Fruit fly (Drosophila melanogaster) whole organism, pupa: Measurements from ENCODE around the gene aralar1.

ENCODE experiments used
- CG10348 ChIP-seq: fragments of 200-800 bp; sonication (Bioruptor generic); IDR thresholded peaks from 2 replicates; pipeline ENCODE4 v1.3.6; 2022; ENCODE audit warnings: missing biosample characterization, missing genetic modification characterization
- CG12605 ChIP-seq: fragments of 200-800 bp; sonication (Bioruptor generic); IDR thresholded peaks from 2 replicates; pipeline ENCODE4 v1.3.6; 2022; ENCODE audit warnings: missing biosample characterization, missing genetic modification characterization
- CG13204 ChIP-seq: fragments of 200-800 bp; sonication (Bioruptor generic); optimal IDR thresholded peaks from 2 replicates; lab custom pipeline; 2018; ENCODE audit warnings: missing biosample characterization, mild to moderate bottlenecking, missing genetic modification characterization, moderate library complexity
- CG14655 ChIP-seq: fragments of 200-800 bp; sonication (Bioruptor generic); optimal IDR thresholded peaks from 3 replicates; lab custom pipeline; 2017; ENCODE audit warnings: mild to moderate bottlenecking, missing biosample characterization, missing genetic modification reagents, missing genetic modification characterization
- CG15710 ChIP-seq: fragments of 200-800 bp; sonication (Bioruptor generic); optimal IDR thresholded peaks from 2 replicates; lab custom pipeline; 2018; ENCODE audit warnings: missing biosample characterization, mild to moderate bottlenecking, missing genetic modification characterization, moderate library complexity
- CG17806 ChIP-seq: fragments of 200-800 bp; sonication (Bioruptor generic); optimal IDR thresholded peaks from 2 replicates; lab custom pipeline; 2018; ENCODE audit warnings: missing biosample characterization, mild to moderate bottlenecking, missing genetic modification characterization, moderate library complexity
- CG32121 ChIP-seq: fragments of 200-800 bp; sonication (Bioruptor generic); IDR thresholded peaks from 2 replicates; pipeline ENCODE4 v1.3.6; 2022; ENCODE audit warnings: missing biosample characterization, missing genetic modification characterization
- CG34367 ChIP-seq: fragments of 200-800 bp; sonication (Bioruptor generic); optimal IDR thresholded peaks from 2 replicates; lab custom pipeline; 2018; ENCODE audit warnings: missing biosample characterization, mild to moderate bottlenecking, missing genetic modification characterization
- CG4496 ChIP-seq: fragments of 200-800 bp; sonication (Bioruptor generic); IDR thresholded peaks from 3 replicates; pipeline ENCODE4 v1.3.6; 2022; ENCODE audit warnings: missing biosample characterization, missing genetic modification characterization
- CG8159 ChIP-seq: fragments of 200-800 bp; sonication (Bioruptor generic); optimal IDR thresholded peaks from 3 replicates; lab custom pipeline; 2018; ENCODE audit warnings: missing biosample characterization, mild to moderate bottlenecking, missing genetic modification characterization, moderate library complexity
- CG8301 ChIP-seq: fragments of 200-800 bp; sonication (Bioruptor generic); optimal IDR thresholded peaks from 2 replicates; lab custom pipeline; 2018; ENCODE audit warnings: missing biosample characterization, mild to moderate bottlenecking, missing genetic modification characterization
- CG9948 ChIP-seq: fragments of 200-800 bp; sonication (Bioruptor generic); optimal IDR thresholded peaks from 2 replicates; lab custom pipeline; 2018; ENCODE audit warnings: missing biosample characterization, mild to moderate bottlenecking, missing genetic modification characterization, moderate library complexity
- D1 ChIP-seq: fragments of 200-800 bp; sonication (Bioruptor generic); optimal IDR thresholded peaks from 2 replicates; lab custom pipeline; 2018; ENCODE audit warnings: missing biosample characterization, mild to moderate bottlenecking, missing genetic modification characterization, moderate library complexity
- EcR ChIP-seq: fragments of 200-800 bp; sonication (Bioruptor generic); optimal IDR thresholded peaks from 3 replicates; lab custom pipeline; 2019; ENCODE audit warnings: missing biosample characterization, missing genetic modification characterization, mild to moderate bottlenecking, moderate library complexity, missing genetic modification reagents
- Ets98B ChIP-seq: fragments of 200-800 bp; sonication (Bioruptor generic); IDR thresholded peaks from 2 replicates; pipeline ENCODE4 v1.3.6; 2022; ENCODE audit warnings: missing biosample characterization, missing genetic modification characterization
- Pif1A ChIP-seq: fragments of 200-800 bp; sonication (Bioruptor generic); optimal IDR thresholded peaks from 3 replicates; lab custom pipeline; 2016; ENCODE audit warnings: missing biosample characterization, missing genetic modification characterization
- Pif1B ChIP-seq: fragments of 200-800 bp; sonication (Bioruptor generic); optimal IDR thresholded peaks from 3 replicates; lab custom pipeline; 2016; ENCODE audit warnings: missing biosample characterization, missing genetic modification characterization
- Snoo ChIP-seq: fragments of 200-800 bp; sonication (Bioruptor generic); optimal IDR thresholded peaks from 3 replicates; lab custom pipeline; 2017; ENCODE audit warnings: missing biosample characterization, mild to moderate bottlenecking, missing genetic modification characterization, inconsistent platforms
- fd96Ca ChIP-seq: fragments of 200-800 bp; sonication (Bioruptor generic); IDR thresholded peaks from 3 replicates; pipeline ENCODE4 v1.3.6; 2022; ENCODE audit warnings: missing biosample characterization, missing genetic modification characterization
- gl ChIP-seq: fragments of 200-800 bp; sonication (Bioruptor generic); optimal IDR thresholded peaks from 2 replicates; lab custom pipeline; 2018; ENCODE audit warnings: missing biosample characterization, mild to moderate bottlenecking, missing genetic modification characterization
- rn ChIP-seq: fragments of 200-800 bp; sonication (Bioruptor generic); IDR thresholded peaks from 2 replicates; pipeline ENCODE4 v1.3.6; 2022; ENCODE audit warnings: missing biosample characterization, missing genetic modification characterization

aralar1 gene

DNA sequence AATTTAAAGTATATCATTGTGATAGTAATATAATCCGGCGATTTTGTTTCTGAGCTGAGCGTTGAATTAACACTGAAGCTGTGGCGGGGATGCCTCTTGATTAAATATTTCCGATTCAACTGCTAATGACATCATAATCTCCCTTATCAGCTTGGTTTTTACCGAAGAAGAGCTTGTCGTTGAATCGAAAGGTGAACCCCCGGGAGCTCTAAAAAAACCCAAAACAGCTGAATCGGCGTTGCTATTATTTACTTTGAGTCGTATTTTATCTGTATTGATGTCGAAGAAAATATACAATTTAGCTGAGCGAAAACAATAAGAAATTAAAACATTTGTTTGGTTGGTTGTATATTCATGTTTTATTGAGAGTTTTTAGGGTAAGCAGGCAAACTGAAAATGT, 36.5 kb downstream of the aralar1 start:
- no peak for TF ChIP-seq CG34367 (tag; lab: Kevin White, UChicago)
- TF ChIP-seq fd96Ca (GFP tag; lab: Robert Waterston, UW), result no peak
- no peak for TF ChIP-seq CG14655
- TF ChIP-seq CG4496 (GFP tag; lab: Robert Waterston, UW), result no peak
- no peak for TF ChIP-seq CG9948 (tag; lab: Kevin White, UChicago)
- TF ChIP-seq Pif1B (GFP tag; lab: Kevin White, UChicago), result no peak
- TF ChIP-seq CG8159, result no peak
- TF ChIP-seq CG15710 (tag; lab: Kevin White, UChicago), result no peak
- TF ChIP-seq Pif1A (GFP tag; lab: Kevin White, UChicago), result no peak
- TF ChIP-seq EcR (GFP tag; lab: Kevin White, UChicago), result no peak
- TF ChIP-seq CG8301 (tag; lab: Kevin White, UChicago), result no peak
- TF ChIP-seq gl, result no peak
- TF ChIP-seq CG12605 (GFP tag; lab: Robert Waterston, UW), result no peak
- TF ChIP-seq Snoo, result no peak
- no peak for TF ChIP-seq CG32121 (GFP tag; lab: Robert Waterston, UW)

DNA sequence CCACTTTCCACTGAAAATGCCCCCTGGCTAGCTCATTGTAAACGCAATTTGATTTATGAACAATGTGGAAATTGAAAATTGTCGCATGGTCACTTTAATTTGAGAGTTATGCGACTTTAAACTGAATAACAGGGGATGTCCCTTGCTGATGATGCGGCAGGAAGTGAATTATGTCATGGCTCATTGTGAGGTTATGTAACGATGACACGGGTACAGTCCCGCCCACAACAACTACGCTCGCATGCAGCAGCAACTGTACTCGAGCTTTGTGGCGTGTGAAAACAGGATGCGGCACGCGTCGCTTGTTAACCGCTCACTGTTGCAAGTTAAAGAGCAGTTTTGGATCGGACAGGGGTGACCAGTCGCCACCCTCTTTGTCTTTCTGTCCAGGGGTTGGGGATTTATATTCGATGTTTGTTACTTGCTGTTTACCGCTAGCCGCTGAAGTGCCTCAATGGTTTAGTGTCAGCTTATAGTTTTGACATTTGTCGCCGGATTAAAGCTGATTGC, 38.8 kb downstream of the aralar1 start:
- no peak for TF ChIP-seq CG17806
- TF ChIP-seq Snoo, result no peak
- TF ChIP-seq gl, result no peak
- no peak for TF ChIP-seq CG13204 (GFP tag; lab: Kevin White, UChicago)
- TF ChIP-seq D1, result no peak
- TF ChIP-seq rn (GFP tag; lab: Robert Waterston, UW), result no peak
- TF ChIP-seq fd96Ca (GFP tag; lab: Robert Waterston, UW), result no peak
- TF ChIP-seq Pif1A (GFP tag; lab: Kevin White, UChicago), result no peak
- TF ChIP-seq Ets98B (GFP tag; lab: Robert Waterston, UW), result no peak
- no peak for TF ChIP-seq CG32121 (GFP tag; lab: Robert Waterston, UW)
- TF ChIP-seq CG34367 (tag; lab: Kevin White, UChicago), result no peak
- TF ChIP-seq CG14655, result no peak
- TF ChIP-seq CG8159, result no peak
- no peak for TF ChIP-seq EcR (GFP tag; lab: Kevin White, UChicago)
- TF ChIP-seq CG9948 (tag; lab: Kevin White, UChicago), result no peak
- TF ChIP-seq CG10348, result no peak
- no peak for TF ChIP-seq CG8301 (tag; lab: Kevin White, UChicago)
- no peak for TF ChIP-seq CG15710 (tag; lab: Kevin White, UChicago)
- TF ChIP-seq, all 21 proteins: peak for 0

- TF ChIP-seq CG4496 (GFP tag; lab: Robert Waterston, UW) (no peak; the same call in 2 of the 3 replicates), D1 (no peak), CG10348 (no peak), gl (no peak), CG8301 (tag; lab: Kevin White, UChicago) (no peak), CG12605 (GFP tag; lab: Robert Waterston, UW) (peak; percentile 49; the same call in 1 of the 2 replicates), CG17806 (no peak), Pif1A (GFP tag; lab: Kevin White, UChicago) (peak; percentile 41), CG34367 (tag; lab: Kevin White, UChicago) (no peak), CG13204 (GFP tag; lab: Kevin White, UChicago) (no peak), CG9948 (tag; lab: Kevin White, UChicago) (peak; percentile 36), CG8159 (peak; percentile 52), Ets98B (GFP tag; lab: Robert Waterston, UW) (no peak), EcR (GFP tag; lab: Kevin White, UChicago) (no peak), Pif1B (GFP tag; lab: Kevin White, UChicago) (peak; percentile 13), CG15710 (tag; lab: Kevin White, UChicago) (peak; percentile 33), CG14655 (peak; percentile 26), fd96Ca (GFP tag; lab: Robert Waterston, UW) (peak; percentile 47; the same call in 2 of the 3 replicates), Snoo (peak; percentile 48), CG32121 (GFP tag; lab: Robert Waterston, UW) (no peak), rn (GFP tag; lab: Robert Waterston, UW) (no peak)
Measured at dm6 chr3R:30413795-30414194, 41.9 kb downstream of the aralar1 start.

DNA sequence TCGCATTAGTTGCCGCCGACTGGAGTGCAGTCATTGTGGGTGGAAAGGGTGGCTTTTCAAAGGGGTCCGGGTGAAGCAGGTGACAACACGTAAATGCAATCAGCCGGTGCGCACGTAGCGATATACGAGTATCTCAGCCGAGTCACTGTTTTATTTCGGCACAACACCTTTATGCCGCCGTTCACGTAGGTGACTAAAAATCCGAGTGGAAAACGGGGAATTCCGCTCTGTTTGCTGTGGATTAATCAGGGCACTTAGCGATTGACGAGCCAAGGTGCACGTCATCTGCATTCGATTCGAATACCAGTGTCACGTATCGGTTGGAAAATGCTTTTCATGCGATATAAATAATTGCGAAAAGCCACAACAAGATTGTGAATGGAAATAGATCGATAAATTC, 49.2 kb downstream of the aralar1 start:
- TF ChIP-seq EcR (GFP tag; lab: Kevin White, UChicago) (no peak), Ets98B (GFP tag; lab: Robert Waterston, UW) (no peak), CG8301 (tag; lab: Kevin White, UChicago) (no peak), CG10348 (no peak), CG14655 (no peak), CG9948 (tag; lab: Kevin White, UChicago) (no peak)
